Fruit fly (Drosophila melanogaster): ENCODE measurements around the gene CG15399.

Gene CG15399

DNA sequence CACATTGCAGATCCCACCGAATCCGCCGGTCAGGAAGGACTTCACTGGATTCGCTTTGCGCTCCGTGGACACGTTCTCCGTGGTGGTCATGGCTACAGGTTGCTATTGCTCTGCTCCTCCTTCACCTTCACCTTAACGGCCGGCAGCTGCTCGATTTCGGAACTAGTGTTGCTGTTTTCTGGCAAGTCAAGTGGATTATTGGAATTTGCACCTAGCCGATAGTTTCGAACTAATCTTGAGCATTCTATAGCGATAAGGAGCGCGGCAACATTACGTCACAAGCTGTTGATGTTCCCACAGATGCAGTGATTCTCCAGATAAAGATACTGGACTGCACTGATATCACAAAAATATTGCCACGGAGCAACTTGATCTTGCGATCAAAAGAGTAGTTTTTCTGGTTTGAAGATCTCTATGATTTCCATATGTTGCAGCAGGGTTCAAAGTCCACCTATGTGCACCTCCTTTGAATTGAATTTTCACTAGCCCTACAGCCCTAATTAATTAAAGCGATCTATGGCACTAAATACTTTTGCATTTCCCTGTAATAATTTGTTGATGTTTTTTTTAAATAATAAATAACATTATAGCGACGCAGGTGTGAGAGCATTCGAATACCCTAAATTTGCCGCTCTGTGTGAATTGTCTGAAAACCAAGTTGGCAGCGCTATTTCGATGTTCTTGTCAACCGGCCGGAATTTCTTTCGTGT is 1.9 kb downstream of the CG15399 start, which contains the start of the genes colt and HINT1 (continued):
- TF ChIP-seq CG5953 (GFP tag; IDR thresholded peaks at IDR 0.05) = no peak
- no peak for TF ChIP-seq CG6854 (GFP tag; optimal IDR thresholded peaks at IDR 0.05)
- TF ChIP-seq CG7786 (GFP tag; optimal IDR thresholded peaks at IDR 0.05) = no peak
- TF ChIP-seq CG18619 (GFP tag; optimal IDR thresholded peaks at IDR 0.05) = no peak
- peak; percentile 40 for TF ChIP-seq CG7839 (tag; optimal IDR thresholded peaks at IDR 0.05)
- TF ChIP-seq al (GFP tag; IDR thresholded peaks at IDR 0.05) = no peak
- peak; percentile 2 for TF ChIP-seq ERR (GFP tag; optimal IDR thresholded peaks at IDR 0.05)
- no peak for TF ChIP-seq CG7987 (GFP tag; optimal IDR thresholded peaks at IDR 0.05)
- no peak for TF ChIP-seq p53 (GFP tag; optimal IDR thresholded peaks at IDR 0.05)
- TF ChIP-seq HLH54F (GFP tag; optimal IDR thresholded peaks at IDR 0.05) = no peak
- no peak for TF ChIP-seq da (GFP tag; optimal IDR thresholded peaks at IDR 0.05)
- no peak for TF ChIP-seq wdn (GFP tag; IDR thresholded peaks at IDR 0.05)
- TF ChIP-seq tup (GFP tag; optimal IDR thresholded peaks at IDR 0.05) = no peak
- TF ChIP-seq jumu (GFP tag; optimal IDR thresholded peaks at IDR 0.05) = no peak
- TF ChIP-seq sc (optimal IDR thresholded peaks at IDR 0.05) = no peak
- no peak for TF ChIP-seq sc (GFP tag; optimal IDR thresholded peaks at IDR 0.05)
- no peak for TF ChIP-seq CG8944 (GFP tag; optimal IDR thresholded peaks at IDR 0.05)
- TF ChIP-seq Gsc (GFP tag; IDR thresholded peaks at IDR 0.05) = no peak
- peak in 1 of 2 experiments; percentile 9 for TF ChIP-seq Hr78 (GFP tag; optimal IDR thresholded peaks at IDR 0.05)
- TF ChIP-seq knrl (GFP tag; IDR thresholded peaks at IDR 0.05; ENCODE audit: partially characterized antibody) = peak; percentile 36; the same call in 1 of the 3 replicates
- peak; percentile 20 for TF ChIP-seq CG15479 (GFP tag; optimal IDR thresholded peaks at IDR 0.05)
- no peak for TF ChIP-seq Sox100B (GFP tag; optimal IDR thresholded peaks at IDR 0.05)
- TF ChIP-seq crp (GFP tag; optimal IDR thresholded peaks at IDR 0.05) = peak in 1 of 2 experiments; percentile 54
- TF ChIP-seq CG12769 (tag; optimal IDR thresholded peaks at IDR 0.05) = no peak
- TF ChIP-seq BtbVII (GFP tag; optimal IDR thresholded peaks at IDR 0.05) = no peak
- TF ChIP-seq ttk (GFP tag; IDR thresholded peaks at IDR 0.05) = no peak
- no peak for TF ChIP-seq pfk (GFP tag; optimal IDR thresholded peaks at IDR 0.05)
- no peak for TF ChIP-seq ara (GFP tag; IDR thresholded peaks at IDR 0.05)
- no peak for TF ChIP-seq E2f1 (GFP tag; IDR thresholded peaks at IDR 0.05)
- no peak for TF ChIP-seq D (optimal IDR thresholded peaks at IDR 0.05)
- no peak for TF ChIP-seq D (GFP tag; optimal IDR thresholded peaks at IDR 0.05)
- TF ChIP-seq HLHmδ (GFP tag; optimal IDR thresholded peaks at IDR 0.05) = no peak
- TF ChIP-seq Jarid2 (GFP tag; optimal IDR thresholded peaks at IDR 0.05) = no peak
- TF ChIP-seq CG15514 (GFP tag; optimal IDR thresholded peaks at IDR 0.05) = peak; percentile 94
- TF ChIP-seq chn (GFP tag; optimal IDR thresholded peaks at IDR 0.05) = no peak
- peak; percentile 70 for TF ChIP-seq CG14710 (tag; optimal IDR thresholded peaks at IDR 0.05)
- peak; percentile 37; the same call in 1 of the 2 replicates for TF ChIP-seq CG14441 (GFP tag; IDR thresholded peaks at IDR 0.05)
- TF ChIP-seq fru (optimal IDR thresholded peaks at IDR 0.05) = no peak
- no peak for TF ChIP-seq peb (GFP tag; IDR thresholded peaks at IDR 0.05)
- no peak for TF ChIP-seq eve (GFP tag; optimal IDR thresholded peaks at IDR 0.05)
- TF ChIP-seq Nf-YB (GFP tag; optimal IDR thresholded peaks at IDR 0.05) = no peak
- no peak for TF ChIP-seq CG14667 (GFP tag; IDR thresholded peaks at IDR 0.05)
- no peak for TF ChIP-seq tio (GFP tag; optimal IDR thresholded peaks at IDR 0.05)
- TF ChIP-seq CG31224 (GFP tag; IDR thresholded peaks at IDR 0.05) = no peak
- no peak for TF ChIP-seq oc (tag; optimal IDR thresholded peaks at IDR 0.05)
- TF ChIP-seq Ada2b (GFP tag; IDR thresholded peaks at IDR 0.05) = no peak
- no peak for TF ChIP-seq CG30403 (GFP tag; optimal IDR thresholded peaks at IDR 0.05)
- TF ChIP-seq CG13775 (GFP tag; optimal IDR thresholded peaks at IDR 0.05) = no peak
- no peak for TF ChIP-seq HmgD (GFP tag; optimal IDR thresholded peaks at IDR 0.05)
- TF ChIP-seq tna (GFP tag; IDR thresholded peaks at IDR 0.05; ENCODE audit: partially characterized antibody) = no peak
- TF ChIP-seq CG15269 (tag; optimal IDR thresholded peaks at IDR 0.05) = no peak

Measured in whole organism, embryonic.